Worm (Caenorhabditis elegans) whole organism, young adult: ENCODE results near the gene F56C9.6.

Source experiments
- B0035.1 ChIP-seq: sonication (generic microtip); optimal IDR thresholded peaks from 2 replicates; lab custom pipeline; 2016; ENCODE audit warnings: missing genetic modification characterization, mild to moderate bottlenecking, missing compliant biosample characterization, missing genotype, missing genetic modification reagents
- B0261.1 ChIP-seq: sonication (generic microtip); optimal IDR thresholded peaks from 2 replicates; lab custom pipeline; 2016; ENCODE audit warnings: mild to moderate bottlenecking, missing genetic modification characterization, moderate library complexity, missing compliant biosample characterization
- C06A6.2 ChIP-seq: fragments of 200-800 bp; sonication (Bioruptor generic); conservative IDR thresholded peaks from 2 replicates; pipeline ENCODE4 v1.3.6; 2022; ENCODE audit warnings: missing genetic modification characterization, missing compliant biosample characterization
- C17E4.6 ChIP-seq: fragments of 200-800 bp; sonication (Bioruptor generic); IDR thresholded peaks from 2 replicates; pipeline ENCODE4 v1.3.6; 2022; ENCODE audit warnings: missing genetic modification reagents, missing genetic modification characterization, missing compliant biosample characterization
- D2030.7 ChIP-seq: fragments of 200-800 bp; sonication (Bioruptor generic); IDR thresholded peaks from 2 replicates; pipeline ENCODE4 v1.3.6; 2022; ENCODE audit warnings: missing genetic modification reagents, missing genetic modification characterization, missing compliant biosample characterization
- F37B4.10 ChIP-seq: fragments of 200-800 bp; sonication (Bioruptor generic); IDR thresholded peaks from 2 replicates; pipeline ENCODE4 v1.3.6; 2022; ENCODE audit warnings: missing genetic modification characterization, missing compliant biosample characterization
- F39B2.1 ChIP-seq: fragments of 200-800 bp; sonication (Bioruptor generic); IDR thresholded peaks from 2 replicates; pipeline ENCODE4 v1.3.6; 2022; ENCODE audit warnings: missing genetic modification reagents, missing genetic modification characterization, missing compliant biosample characterization
- F49E8.2 ChIP-seq: sonication (generic microtip); optimal IDR thresholded peaks from 3 replicates; lab custom pipeline; 2017; ENCODE audit warnings: missing genetic modification characterization, mild to moderate bottlenecking, missing compliant biosample characterization, antibody characterized with exemption, moderate library complexity; ENCODE audit not compliant: insufficient read depth
- K11D2.4 ChIP-seq: fragments of 200-800 bp; sonication (Bioruptor generic); IDR thresholded peaks from 2 replicates; pipeline ENCODE4 v1.3.6; 2022; ENCODE audit warnings: missing genetic modification reagents, missing genetic modification characterization, missing compliant biosample characterization
- T26A5.8 ChIP-seq: sonication (generic microtip); optimal IDR thresholded peaks from 2 replicates; lab custom pipeline; 2016; ENCODE audit warnings: missing genetic modification characterization, missing compliant biosample characterization
- Y53F4B.3 ChIP-seq: fragments of 200-800 bp; sonication (Bioruptor generic); IDR thresholded peaks from 2 replicates; pipeline ENCODE4 v1.3.6; 2022; ENCODE audit warnings: missing genetic modification reagents, missing genetic modification characterization, missing compliant biosample characterization
- Y67H2A.10 ChIP-seq: fragments of 200-800 bp; sonication (Bioruptor generic); conservative IDR thresholded peaks from 2 replicates; pipeline ENCODE4 v1.3.6; 2022; ENCODE audit warnings: missing genetic modification reagents, missing genetic modification characterization, missing compliant biosample characterization
- Y79H2A.3 ChIP-seq: fragments of 200-800 bp; sonication (Bioruptor generic); conservative IDR thresholded peaks from 2 replicates; pipeline ENCODE4 v1.3.6; 2022; ENCODE audit warnings: missing genetic modification reagents, missing genetic modification characterization, missing compliant biosample characterization
- Y95B8A.8 ChIP-seq: fragments of 200-800 bp; sonication (Bioruptor generic); IDR thresholded peaks from 2 replicates; pipeline ENCODE4 v1.3.6; 2022; ENCODE audit warnings: missing genetic modification reagents, missing genetic modification characterization, missing compliant biosample characterization
- attf-5 ChIP-seq: fragments of 200-800 bp; sonication (Bioruptor generic); optimal IDR thresholded peaks from 2 replicates; lab custom pipeline; 2018; ENCODE audit warnings: mild to moderate bottlenecking, missing genetic modification characterization, missing compliant biosample characterization
- attf-6 ChIP-seq: fragments of 200-800 bp; sonication (Bioruptor generic); IDR thresholded peaks from 2 replicates; pipeline ENCODE4 v1.3.6; 2022; ENCODE audit warnings: missing genetic modification reagents, missing genetic modification characterization, missing compliant biosample characterization
- cebp-2 ChIP-seq: fragments of 200-800 bp; sonication (Bioruptor generic); IDR thresholded peaks from 2 replicates; pipeline ENCODE4 v1.3.6; 2022; ENCODE audit warnings: missing genetic modification characterization, missing compliant biosample characterization
- ceh-40 ChIP-seq: fragments of 200-800 bp; sonication (Bioruptor generic); IDR thresholded peaks from 2 replicates; pipeline ENCODE4 v1.3.6; 2022; ENCODE audit warnings: missing genetic modification characterization, missing compliant biosample characterization
- ceh-58 ChIP-seq: fragments of 200-800 bp; sonication (Bioruptor generic); IDR thresholded peaks from 2 replicates; pipeline ENCODE4 v1.3.6; 2022; ENCODE audit warnings: missing genetic modification characterization, missing compliant biosample characterization
- chd-7 ChIP-seq: sonication (generic microtip); optimal IDR thresholded peaks from 2 replicates; lab custom pipeline; 2016; ENCODE audit warnings: mild to moderate bottlenecking, missing genetic modification characterization, moderate library complexity, missing compliant biosample characterization
- die-1 ChIP-seq: sonication (generic microtip); optimal IDR thresholded peaks from 2 replicates; lab custom pipeline; 2016; ENCODE audit warnings: missing genotype, mild to moderate bottlenecking, missing genetic modification characterization, missing compliant biosample characterization
- dox-1 ChIP-seq: fragments of 200-800 bp; sonication (Bioruptor generic); IDR thresholded peaks from 2 replicates; pipeline ENCODE4 v1.3.6; 2022; ENCODE audit warnings: missing genetic modification reagents, missing genetic modification characterization, missing compliant biosample characterization
- dpff-1 ChIP-seq: sonication (generic microtip); optimal IDR thresholded peaks from 2 replicates; lab custom pipeline; 2017; ENCODE audit warnings: mild to moderate bottlenecking, missing genetic modification characterization, missing compliant biosample characterization
- efl-1 ChIP-seq: fragments of 150-350 bp; optimal IDR thresholded peaks from 2 replicates; lab custom pipeline; 2014; ENCODE audit warnings: missing biosample characterization, missing genetic modification reagents, missing genetic modification characterization
- ets-4 ChIP-seq: fragments of 200-800 bp; sonication (Bioruptor generic); optimal IDR thresholded peaks from 2 replicates; lab custom pipeline; 2018; ENCODE audit warnings: mild to moderate bottlenecking, missing genetic modification characterization, missing compliant biosample characterization
- fkh-3 ChIP-seq: sonication (generic microtip); optimal IDR thresholded peaks from 2 replicates; lab custom pipeline; 2016; ENCODE audit warnings: mild to moderate bottlenecking, missing genetic modification characterization, missing compliant biosample characterization
- gei-17 ChIP-seq: fragments of 200-800 bp; sonication (Bioruptor generic); optimal IDR thresholded peaks from 2 replicates; lab custom pipeline; 2018; ENCODE audit warnings: mild to moderate bottlenecking, missing genetic modification characterization, missing compliant biosample characterization
- hlh-26 ChIP-seq: fragments of 200-800 bp; sonication (Bioruptor generic); conservative IDR thresholded peaks from 2 replicates; pipeline ENCODE4 v1.3.6; 2022; ENCODE audit warnings: missing genetic modification reagents, missing genetic modification characterization, missing compliant biosample characterization
- hmg-1.2 ChIP-seq: fragments of 200-800 bp; sonication (Bioruptor generic); IDR thresholded peaks from 2 replicates; pipeline ENCODE4 v1.3.6; 2022; ENCODE audit warnings: missing genetic modification reagents, missing genetic modification characterization, missing compliant biosample characterization
- hrde-1 ChIP-seq: sonication (generic microtip); optimal IDR thresholded peaks from 2 replicates; lab custom pipeline; 2016; ENCODE audit warnings: missing genetic modification characterization, mild to moderate bottlenecking, missing compliant biosample characterization, moderate library complexity, missing genotype, missing genetic modification reagents, borderline replicate concordance
- hsf-1 ChIP-seq: fragments of 200-800 bp; sonication (Bioruptor generic); IDR thresholded peaks from 2 replicates; pipeline ENCODE4 v1.3.6; 2022; ENCODE audit warnings: missing genetic modification reagents, missing genetic modification characterization, missing compliant biosample characterization
- lin-54 ChIP-seq: fragments of 200-800 bp; sonication (Bioruptor generic); optimal IDR thresholded peaks from 2 replicates; lab custom pipeline; 2018; ENCODE audit warnings: mild to moderate bottlenecking, missing genetic modification characterization, missing compliant biosample characterization
- lsy-27 ChIP-seq: sonication (generic microtip); optimal IDR thresholded peaks from 2 replicates; lab custom pipeline; 2017; ENCODE audit warnings: missing genetic modification characterization, mild to moderate bottlenecking, missing compliant biosample characterization, antibody characterized with exemption, missing genotype, borderline replicate concordance; ENCODE audit not compliant: insufficient read depth
- madf-3 ChIP-seq: fragments of 200-800 bp; sonication (Bioruptor generic); IDR thresholded peaks from 2 replicates; pipeline ENCODE4 v1.3.6; 2022; ENCODE audit warnings: missing genetic modification reagents, missing genetic modification characterization, missing compliant biosample characterization
- mel-28 ChIP-seq: sonication (generic microtip); optimal IDR thresholded peaks from 2 replicates; lab custom pipeline; 2016; ENCODE audit warnings: borderline replicate concordance, mild to moderate bottlenecking, missing genetic modification characterization, missing compliant biosample characterization
- mxl-1 ChIP-seq: sonication (generic microtip); optimal IDR thresholded peaks from 2 replicates; lab custom pipeline; 2016; ENCODE audit warnings: missing genetic modification characterization, missing compliant biosample characterization
- nfya-1 ChIP-seq: sonication (generic microtip); optimal IDR thresholded peaks from 2 replicates; lab custom pipeline; 2017; ENCODE audit warnings: antibody characterized with exemption, missing compliant biosample characterization, missing genetic modification characterization, borderline replicate concordance; ENCODE audit not compliant: insufficient read depth
- nfyb-1 ChIP-seq: fragments of 200-800 bp; sonication (Bioruptor generic); IDR thresholded peaks from 2 replicates; pipeline ENCODE4 v1.3.6; 2022; ENCODE audit warnings: missing genetic modification reagents, missing genetic modification characterization, missing compliant biosample characterization
- nhr-179 ChIP-seq: sonication (generic microtip); optimal IDR thresholded peaks from 2 replicates; lab custom pipeline; 2016; ENCODE audit warnings: mild to moderate bottlenecking, missing genetic modification characterization, missing compliant biosample characterization
- rec-8 ChIP-seq, 2 experiments: sonication (generic microtip); optimal IDR thresholded peaks; 2 replicates each; lab custom pipeline; 2016; ENCODE audit warnings: mild to moderate bottlenecking in 2 of 2, missing genetic modification characterization in 2 of 2, missing genetic modification reagents in 2 of 2, missing genotype in 2 of 2, missing biosample characterization in 1 of 2, missing compliant biosample characterization in 1 of 2, moderate library complexity in 1 of 2
- repo-1 ChIP-seq: sonication (generic microtip); optimal IDR thresholded peaks from 2 replicates; lab custom pipeline; 2017; ENCODE audit warnings: mild to moderate bottlenecking, missing genetic modification characterization, missing compliant biosample characterization
- snpc-1.1 ChIP-seq: sonication (generic microtip); optimal IDR thresholded peaks from 2 replicates; lab custom pipeline; 2017; ENCODE audit warnings: missing genetic modification characterization, mild to moderate bottlenecking, missing compliant biosample characterization, antibody characterized with exemption, moderate library complexity, missing genotype, missing genetic modification reagents; ENCODE audit not compliant: insufficient read depth
- tlf-1 ChIP-seq: fragments of 200-800 bp; sonication (Bioruptor generic); optimal IDR thresholded peaks from 2 replicates; lab custom pipeline; 2018; ENCODE audit warnings: mild to moderate bottlenecking, missing genetic modification characterization, missing compliant biosample characterization
- xnd-1 ChIP-seq: sonication (generic microtip); optimal IDR thresholded peaks from 2 replicates; lab custom pipeline; 2016; ENCODE audit warnings: missing genotype, missing genetic modification reagents, missing genetic modification characterization, missing compliant biosample characterization
- zim-3 ChIP-seq: sonication (generic microtip); optimal IDR thresholded peaks from 2 replicates; lab custom pipeline; 2017; ENCODE audit warnings: mild to moderate bottlenecking, missing genetic modification characterization, moderate library complexity, missing compliant biosample characterization
- ztf-22 ChIP-seq: fragments of 200-800 bp; sonication (Bioruptor generic); optimal IDR thresholded peaks from 2 replicates; lab custom pipeline; 2018; ENCODE audit warnings: mild to moderate bottlenecking, missing genetic modification characterization, moderate library complexity, missing compliant biosample characterization
- ztf-28 ChIP-seq: fragments of 200-800 bp; sonication (Bioruptor generic); IDR thresholded peaks from 2 replicates; pipeline ENCODE4 v1.3.6; 2022; ENCODE audit warnings: missing genetic modification reagents, missing genetic modification characterization, missing compliant biosample characterization
- ztf-6 ChIP-seq: fragments of 200-800 bp; sonication (Bioruptor generic); IDR thresholded peaks from 2 replicates; pipeline ENCODE4 v1.3.6; 2022; ENCODE audit warnings: missing genetic modification reagents, missing genetic modification characterization, missing compliant biosample characterization

Gene F56C9.6

ce11 chrIII:7278491-7278890 is 32.1 kb downstream of the F56C9.6 start (continued):
- no peak for TF ChIP-seq madf-3 (GFP tag; lab: Robert Waterston, UW)
- no peak for TF ChIP-seq efl-1 (GFP tag; lab: Kevin White, UChicago)
- no peak for TF ChIP-seq xnd-1 (tag; lab: Kevin White, UChicago)
- TF ChIP-seq tlf-1: peak; percentile 51
- no peak for TF ChIP-seq attf-6 (GFP tag; lab: Robert Waterston, UW)
- no peak for TF ChIP-seq fkh-3 (tag; lab: Kevin White, UChicago)
- no peak for TF ChIP-seq lsy-27 (tag; lab: Kevin White, UChicago)
- no peak for TF ChIP-seq ztf-22 (GFP tag; lab: Kevin White, UChicago)
- TF ChIP-seq die-1: peak; percentile 16
- no peak for TF ChIP-seq F39B2.1 (GFP tag; lab: Robert Waterston, UW)
- TF ChIP-seq zim-3 (tag; lab: Kevin White, UChicago): peak; percentile 36
- peak; percentile 76 for TF ChIP-seq lin-54 (GFP tag; lab: Kevin White, UChicago)
- TF ChIP-seq Y53F4B.3: no peak
- no peak for TF ChIP-seq ztf-6
- TF ChIP-seq dpff-1 (tag; lab: Kevin White, UChicago): peak; percentile 18
- TF ChIP-seq gei-17: peak; percentile 83
- no peak for TF ChIP-seq mel-28
- peak; percentile 71 for TF ChIP-seq chd-7 (tag; lab: Kevin White, UChicago)
- no peak for TF ChIP-seq Y67H2A.10
- no peak for TF ChIP-seq ztf-28 (GFP tag; lab: Robert Waterston, UW)
- no peak for TF ChIP-seq nfya-1 (tag; lab: Kevin White, UChicago)
- no peak for TF ChIP-seq hlh-26 (GFP tag; lab: Robert Waterston, UW)
- peak; percentile 95 for TF ChIP-seq repo-1 (tag; lab: Kevin White, UChicago)
- TF ChIP-seq C06A6.2 (GFP tag; lab: Robert Waterston, UW): peak; percentile 79
- TF ChIP-seq hrde-1 (tag; lab: Kevin White, UChicago): no peak
- no peak for TF ChIP-seq C17E4.6 (GFP tag; lab: Robert Waterston, UW)
- peak in 1 of 2 experiments; percentile 6 for TF ChIP-seq rec-8 (tag; optimal IDR thresholded peaks at IDR 0.05; lab: Kevin White, UChicago)
- no peak for TF ChIP-seq ceh-40 (GFP tag; lab: Robert Waterston, UW)
- no peak for TF ChIP-seq cebp-2 (GFP tag; lab: Robert Waterston, UW)
- no peak for TF ChIP-seq mxl-1 (tag; lab: Kevin White, UChicago)
- TF ChIP-seq Y95B8A.8 (GFP tag; lab: Robert Waterston, UW): no peak
- TF ChIP-seq B0261.1 (tag; lab: Kevin White, UChicago): peak; percentile 81
- TF ChIP-seq dox-1: peak; percentile 56
- TF ChIP-seq nfyb-1: peak; percentile 94
- peak; percentile 70 for TF ChIP-seq hmg-1.2
- TF ChIP-seq B0035.1: no peak
- TF ChIP-seq F49E8.2 (tag; lab: Kevin White, UChicago): no peak
- no peak for TF ChIP-seq nhr-179 (tag; lab: Kevin White, UChicago)
- no peak for TF ChIP-seq T26A5.8 (tag; lab: Kevin White, UChicago)
- peak; percentile 23 for TF ChIP-seq ets-4 (GFP tag; lab: Kevin White, UChicago)
- no peak; the same call in 1 of the 2 replicates for TF ChIP-seq K11D2.4 (GFP tag; lab: Robert Waterston, UW)
- no peak for TF ChIP-seq D2030.7 (GFP tag; lab: Robert Waterston, UW)
- no peak for TF ChIP-seq hsf-1 (GFP tag; lab: Robert Waterston, UW)
- peak; percentile 58 for TF ChIP-seq attf-5
- TF ChIP-seq Y79H2A.3 (GFP tag; lab: Robert Waterston, UW): no peak
- TF ChIP-seq ceh-58: no peak
- peak; percentile 73 for TF ChIP-seq snpc-1.1 (tag; lab: Kevin White, UChicago)
- no peak for TF ChIP-seq F37B4.10 (GFP tag; lab: Robert Waterston, UW)
